Worm (Caenorhabditis elegans) whole organism, midembryonic: ENCODE measurements around the gene Y66H1A.5.

Source experiments
- cog-1 ChIP-seq: sonication (generic microtip); optimal IDR thresholded peaks from 2 replicates; lab custom pipeline; 2016; ENCODE audit warnings: missing genetic modification characterization, missing compliant biosample characterization
- klf-2 ChIP-seq: fragments of 200-800 bp; sonication (Bioruptor generic); conservative IDR thresholded peaks from 2 replicates; pipeline ENCODE4 v1.3.6; 2022; ENCODE audit warnings: missing genetic modification reagents, missing genetic modification characterization, missing compliant biosample characterization
- ref-1 ChIP-seq: fragments of 200-800 bp; sonication (Bioruptor generic); conservative IDR thresholded peaks from 2 replicates; pipeline ENCODE4 v1.3.6; 2022; ENCODE audit warnings: missing genetic modification reagents, missing genetic modification characterization, missing compliant biosample characterization
- ztf-23 ChIP-seq: fragments of 200-800 bp; sonication (Bioruptor generic); IDR thresholded peaks from 2 replicates; pipeline ENCODE4 v1.3.6; 2022; ENCODE audit warnings: missing genetic modification reagents, missing genetic modification characterization, missing compliant biosample characterization
- ztf-29 ChIP-seq: fragments of 200-800 bp; sonication (Bioruptor generic); IDR thresholded peaks from 2 replicates; pipeline ENCODE4 v1.3.6; 2022; ENCODE audit warnings: missing genetic modification reagents, missing genetic modification characterization, missing compliant biosample characterization

- TF ChIP-seq ztf-29 (GFP tag; lab: Robert Waterston, UW) = no peak
- TF ChIP-seq klf-2 (GFP tag; lab: Robert Waterston, UW) = no peak
- TF ChIP-seq ztf-23 (GFP tag; lab: Robert Waterston, UW) = no peak
- no peak for TF ChIP-seq ref-1 (GFP tag; lab: Robert Waterston, UW)
- TF ChIP-seq cog-1 (tag; lab: Kevin White, UChicago) = no peak
Measured at ce11 chrIV:440509-440908, 11.6 kb upstream of the Y66H1A.5 start, which contains the start of gene hum-8.
